Fruit fly (Drosophila melanogaster) whole organism, embryonic: Measurements from ENCODE around the gene CG4537.
A peak's percentile ranks its signal among the peaks of the same experiment; 100 is the strongest.

Source experiments
- Ada2b ChIP-seq: fragments of 200-800 bp; sonication (Bioruptor generic); IDR thresholded peaks from 2 replicates; pipeline ENCODE4 v1.3.6; 2022; ENCODE audit warnings: missing biosample characterization, missing genetic modification characterization
- BtbVII ChIP-seq: fragments of 200-800 bp; sonication (Bioruptor generic); optimal IDR thresholded peaks from 3 replicates; lab custom pipeline; 2017; ENCODE audit warnings: missing biosample characterization, mild to moderate bottlenecking, missing genetic modification characterization
- Bteb2 ChIP-seq: fragments of 200-800 bp; sonication (Bioruptor generic); optimal IDR thresholded peaks from 2 replicates; lab custom pipeline; 2016; ENCODE audit warnings: missing biosample characterization, missing genetic modification characterization
- CG1024 ChIP-seq: fragments of 200-800 bp; sonication (Bioruptor generic); IDR thresholded peaks from 2 replicates; pipeline ENCODE4 v1.3.6; 2022; ENCODE audit warnings: missing biosample characterization, missing genetic modification characterization
- CG10959 ChIP-seq: fragments of 200-800 bp; sonication (Bioruptor generic); IDR thresholded peaks from 2 replicates; pipeline ENCODE4 v1.3.6; 2022; ENCODE audit warnings: missing biosample characterization, missing genetic modification characterization
- CG11247 ChIP-seq: fragments of 200-800 bp; sonication (Bioruptor generic); IDR thresholded peaks from 2 replicates; pipeline ENCODE4 v1.3.6; 2022; ENCODE audit warnings: missing biosample characterization, missing genetic modification characterization
- CG12071 ChIP-seq: fragments of 200-800 bp; sonication (Bioruptor generic); optimal IDR thresholded peaks from 3 replicates; lab custom pipeline; 2018; ENCODE audit warnings: missing biosample characterization, mild to moderate bottlenecking, missing genetic modification characterization
- CG14014 ChIP-seq: fragments of 200-800 bp; sonication (Bioruptor generic); IDR thresholded peaks from 2 replicates; pipeline ENCODE4 v1.3.6; 2022; ENCODE audit warnings: missing biosample characterization, missing genetic modification characterization
- CG16863 ChIP-seq: fragments of 200-800 bp; sonication (Bioruptor generic); optimal IDR thresholded peaks from 3 replicates; lab custom pipeline; 2016; ENCODE audit warnings: missing biosample characterization, missing genetic modification characterization
- CG17385 ChIP-seq: fragments of 200-800 bp; sonication (Bioruptor generic); optimal IDR thresholded peaks from 3 replicates; lab custom pipeline; 2018; ENCODE audit warnings: missing biosample characterization, mild to moderate bottlenecking, missing genetic modification characterization
- CG17612 ChIP-seq: fragments of 200-800 bp; sonication (Bioruptor generic); IDR thresholded peaks from 2 replicates; pipeline ENCODE4 v1.3.6; 2022; ENCODE audit warnings: missing biosample characterization, missing genetic modification characterization
- CG18619 ChIP-seq: fragments of 200-800 bp; sonication (Bioruptor generic); optimal IDR thresholded peaks from 3 replicates; lab custom pipeline; 2017; ENCODE audit warnings: missing biosample characterization, mild to moderate bottlenecking, missing genetic modification characterization
- CG30020 ChIP-seq: fragments of 200-800 bp; optimal IDR thresholded peaks from 2 replicates; lab custom pipeline; 2019; ENCODE audit warnings: missing biosample characterization, mild to moderate bottlenecking, missing genetic modification characterization, moderate library complexity
- CG4282 ChIP-seq: fragments of 200-800 bp; sonication (Bioruptor generic); optimal IDR thresholded peaks from 2 replicates; lab custom pipeline; 2016; ENCODE audit warnings: missing biosample characterization, missing genetic modification characterization
- CG4404 ChIP-seq: fragments of 200-800 bp; sonication (Bioruptor generic); IDR thresholded peaks from 2 replicates; pipeline ENCODE4 v1.3.6; 2022; ENCODE audit warnings: missing biosample characterization, missing genetic modification characterization
- CG5245 ChIP-seq: fragments of 200-800 bp; sonication (Bioruptor generic); optimal IDR thresholded peaks from 3 replicates; lab custom pipeline; 2016; ENCODE audit warnings: missing biosample characterization, missing genetic modification characterization
- CG7928 ChIP-seq: fragments of 200-800 bp; sonication (Bioruptor generic); optimal IDR thresholded peaks from 2 replicates; lab custom pipeline; 2017; ENCODE audit warnings: missing biosample characterization, mild to moderate bottlenecking, missing genetic modification characterization
- CG8765 ChIP-seq: fragments of 200-800 bp; sonication (Bioruptor generic); IDR thresholded peaks from 2 replicates; pipeline ENCODE4 v1.3.6; 2022; ENCODE audit warnings: missing biosample characterization, missing genetic modification characterization
- CG9876 ChIP-seq: fragments of 200-800 bp; sonication (Bioruptor generic); optimal IDR thresholded peaks from 2 replicates; lab custom pipeline; 2016; ENCODE audit warnings: missing biosample characterization, missing genetic modification characterization
- Dll ChIP-seq: fragments of 200-800 bp; sonication (Bioruptor generic); IDR thresholded peaks from 4 replicates; pipeline ENCODE4 v1.3.6; 2022; ENCODE audit warnings: missing biosample characterization, missing genetic modification characterization; ENCODE audit not compliant: partially characterized antibody
- Dref ChIP-seq: fragments of 200-800 bp; sonication (Bioruptor generic); IDR thresholded peaks from 2 replicates; pipeline ENCODE4 v1.3.6; 2022; ENCODE audit warnings: missing biosample characterization, missing genetic modification characterization
- Drgx ChIP-seq: fragments of 200-800 bp; sonication (Bioruptor generic); IDR thresholded peaks from 2 replicates; pipeline ENCODE4 v1.3.6; 2022; ENCODE audit warnings: missing biosample characterization, missing genetic modification characterization
- Hr39 ChIP-seq: fragments of >200 bp; optimal IDR thresholded peaks from 2 replicates; lab custom pipeline; 2017
- Jarid2 ChIP-seq: fragments of 200-800 bp; sonication (Bioruptor generic); optimal IDR thresholded peaks from 3 replicates; lab custom pipeline; 2017; ENCODE audit warnings: mild to moderate bottlenecking, missing biosample characterization, missing genetic modification reagents, missing genetic modification characterization
- Mes4 ChIP-seq: fragments of 200-800 bp; sonication (Bioruptor generic); optimal IDR thresholded peaks from 2 replicates; lab custom pipeline; 2016; ENCODE audit warnings: missing biosample characterization, missing genetic modification characterization
- Myb ChIP-seq: fragments of 200-800 bp; sonication (Bioruptor generic); optimal IDR thresholded peaks from 2 replicates; lab custom pipeline; 2016; ENCODE audit warnings: missing biosample characterization, missing genetic modification characterization
- NFAT ChIP-seq: fragments of 200-800 bp; sonication (Bioruptor generic); IDR thresholded peaks from 2 replicates; pipeline ENCODE4 v1.3.6; 2022; ENCODE audit warnings: missing biosample characterization, missing genetic modification characterization
- PHDP ChIP-seq: fragments of 200-800 bp; sonication (Bioruptor generic); optimal IDR thresholded peaks from 3 replicates; lab custom pipeline; 2018; ENCODE audit warnings: missing biosample characterization, mild to moderate bottlenecking, missing genetic modification characterization, moderate library complexity
- Sry-β ChIP-seq: fragments of 200-800 bp; sonication (Bioruptor generic); optimal IDR thresholded peaks from 2 replicates; lab custom pipeline; 2018; ENCODE audit warnings: missing biosample characterization, mild to moderate bottlenecking, missing genetic modification characterization, moderate library complexity
- Stat92E ChIP-seq, 3 experiments: fragments of >200 bp in 2 of 3; fragments of 200-800 bp in 1 of 3; sonication (Bioruptor generic) in 1 of 3; optimal IDR thresholded peaks; 2 replicates each; lab custom pipeline; 2017 to 2019; ENCODE audit warnings: missing biosample characterization in 3 of 3, missing genetic modification characterization in 3 of 3, mild to moderate bottlenecking in 1 of 3, moderate library complexity in 1 of 3
- TFAM ChIP-seq: fragments of 200-800 bp; sonication (Bioruptor generic); optimal IDR thresholded peaks from 2 replicates; lab custom pipeline; 2017; ENCODE audit warnings: missing biosample characterization, missing genetic modification characterization, inconsistent platforms
- YL-1 ChIP-seq: fragments of 200-800 bp; sonication (Bioruptor generic); optimal IDR thresholded peaks from 3 replicates; lab custom pipeline; 2017; ENCODE audit warnings: missing biosample characterization, mild to moderate bottlenecking, missing genetic modification characterization
- ac ChIP-seq: fragments of 200-800 bp; sonication (Bioruptor generic); optimal IDR thresholded peaks from 3 replicates; lab custom pipeline; 2017; ENCODE audit warnings: missing biosample characterization, mild to moderate bottlenecking, missing genetic modification characterization
- btn ChIP-seq: fragments of 200-800 bp; sonication (Bioruptor generic); optimal IDR thresholded peaks from 2 replicates; lab custom pipeline; 2016; ENCODE audit warnings: missing biosample characterization, missing genetic modification characterization
- cas ChIP-seq: fragments of 200-800 bp; sonication (Bioruptor generic); IDR thresholded peaks from 2 replicates; pipeline ENCODE4 v1.3.6; 2022; ENCODE audit warnings: missing biosample characterization, missing genetic modification characterization
- crc ChIP-seq: fragments of 200-800 bp; sonication (Bioruptor generic); optimal IDR thresholded peaks from 2 replicates; lab custom pipeline; 2016; ENCODE audit warnings: missing biosample characterization, missing genetic modification characterization
- crol ChIP-seq: fragments of 200-800 bp; sonication (Bioruptor generic); IDR thresholded peaks from 2 replicates; pipeline ENCODE4 v1.3.6; 2022; ENCODE audit warnings: missing biosample characterization, missing genetic modification characterization
- dimm ChIP-seq: fragments of 200-800 bp; sonication (Bioruptor generic); IDR thresholded peaks from 2 replicates; pipeline ENCODE4 v1.3.6; 2022; ENCODE audit warnings: missing biosample characterization, missing genetic modification characterization
- dmrt11E ChIP-seq: fragments of 200-800 bp; sonication (Bioruptor generic); optimal IDR thresholded peaks from 3 replicates; lab custom pipeline; 2018; ENCODE audit warnings: missing biosample characterization, mild to moderate bottlenecking, missing genetic modification characterization, moderate library complexity
- fd102C ChIP-seq: fragments of 200-800 bp; sonication (Bioruptor generic); optimal IDR thresholded peaks from 2 replicates; lab custom pipeline; 2018; ENCODE audit warnings: missing biosample characterization, mild to moderate bottlenecking, missing genetic modification characterization, moderate library complexity
- fd96Cb ChIP-seq: fragments of 200-800 bp; sonication (Bioruptor generic); optimal IDR thresholded peaks from 2 replicates; lab custom pipeline; 2018; ENCODE audit warnings: missing biosample characterization, mild to moderate bottlenecking, missing genetic modification characterization, moderate library complexity
- her ChIP-seq: fragments of 200-800 bp; sonication (Bioruptor generic); optimal IDR thresholded peaks from 2 replicates; lab custom pipeline; 2016; ENCODE audit warnings: missing biosample characterization, missing genetic modification characterization
- nmo ChIP-seq: fragments of 200-800 bp; sonication (Bioruptor generic); optimal IDR thresholded peaks from 2 replicates; lab custom pipeline; 2018; ENCODE audit warnings: missing biosample characterization, mild to moderate bottlenecking, missing genetic modification characterization, moderate library complexity
- oc ChIP-seq: fragments of 200-800 bp; sonication (Bioruptor generic); optimal IDR thresholded peaks from 2 replicates; lab custom pipeline; 2018; ENCODE audit warnings: missing biosample characterization, mild to moderate bottlenecking, missing genetic modification characterization, moderate library complexity
- odd ChIP-seq: fragments of 200-800 bp; sonication (Bioruptor generic); optimal IDR thresholded peaks from 2 replicates; lab custom pipeline; 2017; ENCODE audit warnings: missing biosample characterization, mild to moderate bottlenecking, missing genetic modification characterization
- phol ChIP-seq: fragments of 200-800 bp; sonication (Bioruptor generic); optimal IDR thresholded peaks from 3 replicates; lab custom pipeline; 2018; ENCODE audit warnings: missing biosample characterization, mild to moderate bottlenecking, missing genetic modification characterization, moderate library complexity
- salm ChIP-seq: fragments of 200-800 bp; sonication (Bioruptor generic); optimal IDR thresholded peaks from 2 replicates; lab custom pipeline; 2018; ENCODE audit warnings: missing biosample characterization, mild to moderate bottlenecking, missing genetic modification characterization
- sim ChIP-seq: fragments of 200-800 bp; sonication (Bioruptor generic); IDR thresholded peaks from 2 replicates; pipeline ENCODE4 v1.3.6; 2022; ENCODE audit warnings: missing biosample characterization, missing genetic modification characterization
- stc ChIP-seq: fragments of 200-800 bp; sonication (Bioruptor generic); IDR thresholded peaks from 2 replicates; pipeline ENCODE4 v1.3.6; 2022; ENCODE audit warnings: missing biosample characterization, missing genetic modification characterization
- tna ChIP-seq: fragments of 200-800 bp; sonication (Bioruptor generic); IDR thresholded peaks from 2 replicates; pipeline ENCODE4 v1.3.6; 2022; ENCODE audit warnings: missing biosample characterization, missing genetic modification characterization; ENCODE audit not compliant: partially characterized antibody
- unc-4 ChIP-seq: fragments of 200-800 bp; sonication (Bioruptor generic); IDR thresholded peaks from 2 replicates; pipeline ENCODE4 v1.3.6; 2022; ENCODE audit warnings: missing biosample characterization, missing genetic modification characterization; ENCODE audit not compliant: partially characterized antibody
- zfh1 ChIP-seq: fragments of 200-800 bp; sonication (Bioruptor generic); IDR thresholded peaks from 3 replicates; pipeline ENCODE4 v1.3.6; 2022; ENCODE audit warnings: missing biosample characterization, missing genetic modification characterization

Gene CG4537

dm6 chr2L:9921401-9921800, 30.7 kb downstream of the CG4537 start, which contains the start of gene CG4592 (continued):
- TF ChIP-seq PHDP (tag; lab: Kevin White, UChicago) (no peak), YL-1 (GFP tag; lab: Kevin White, UChicago) (peak; percentile 19), CG1024 (GFP tag; lab: Robert Waterston, UW) (peak; percentile 25; the same call in 1 of the 2 replicates), CG8765 (GFP tag; lab: Robert Waterston, UW) (no peak), CG4282 (no peak), CG9876 (no peak), Myb (GFP tag; lab: Kevin White, UChicago) (peak; percentile 15), fd96Cb (tag; lab: Kevin White, UChicago) (peak; percentile 41), ac (GFP tag; lab: Kevin White, UChicago) (no peak), dmrt11E (tag; lab: Kevin White, UChicago) (peak; percentile 48), Drgx (GFP tag; lab: Robert Waterston, UW) (peak; percentile 83), Mes4 (GFP tag; lab: Kevin White, UChicago) (no peak), Bteb2 (peak; percentile 28), salm (tag; lab: Kevin White, UChicago) (no peak), Hr39 (lab: Kevin White, UChicago) (no peak), CG10959 (no peak), CG17385 (GFP tag; lab: Kevin White, UChicago) (peak; percentile 57), TFAM (no peak), Stat92E (GFP tag; optimal IDR thresholded peaks at IDR 0.05; lab: Kevin White, UChicago) (no peak), unc-4 (GFP tag; lab: Robert Waterston, UW) (0 out of 2 replicates have a peak, but pooled peaks have one; percentile 15), crc (GFP tag; lab: Kevin White, UChicago) (no peak), phol (tag; lab: Kevin White, UChicago) (peak; percentile 71), tna (GFP tag; lab: Robert Waterston, UW) (no peak), CG30020 (tag; lab: Kevin White, UChicago) (peak; percentile 33), CG14014 (peak; percentile 67; the same call in 1 of the 2 replicates), fd102C (GFP tag; lab: Kevin White, UChicago) (no peak), sim (GFP tag; lab: Robert Waterston, UW) (no peak), btn (GFP tag; lab: Kevin White, UChicago) (no peak), NFAT (peak; percentile 60), odd (GFP tag; lab: Kevin White, UChicago) (no peak), Ada2b (GFP tag; lab: Robert Waterston, UW) (peak; percentile 66), CG7928 (GFP tag; lab: Kevin White, UChicago) (no peak), BtbVII (GFP tag; lab: Kevin White, UChicago) (peak; percentile 36), Sry-β (GFP tag; lab: Kevin White, UChicago) (no peak), CG17612 (GFP tag; lab: Robert Waterston, UW) (no peak), crol (GFP tag; lab: Robert Waterston, UW) (no peak), cas (GFP tag; lab: Robert Waterston, UW) (0 out of 2 replicates have a peak, but pooled peaks have one; percentile 37), stc (GFP tag; lab: Robert Waterston, UW) (0 out of 2 replicates have a peak, but pooled peaks have one; percentile 17), dimm (GFP tag; lab: Robert Waterston, UW) (no peak), CG12071 (peak; percentile 30), CG11247 (GFP tag; lab: Robert Waterston, UW) (no peak), zfh1 (GFP tag; lab: Robert Waterston, UW) (peak; percentile 79), CG4404 (GFP tag; lab: Robert Waterston, UW) (no peak), oc (no peak), CG18619 (GFP tag; lab: Kevin White, UChicago) (peak; percentile 10), Jarid2 (GFP tag; lab: Kevin White, UChicago) (no peak), Dref (no peak), CG16863 (GFP tag; lab: Kevin White, UChicago) (peak; percentile 39), Dll (no peak), nmo (GFP tag; lab: Kevin White, UChicago) (peak; percentile 56), CG5245 (GFP tag; lab: Kevin White, UChicago) (peak; percentile 48), her (peak; percentile 45)
